Fruit fly (Drosophila melanogaster) S2 (cell line): ENCODE measurements around the gene alpha-Est2.

ENCODE experiments used
- CG8478 ChIP-seq: fragments of >200 bp; optimal IDR thresholded peaks from 2 replicates; lab custom pipeline; 2018
- CTCF ChIP-seq, 2 experiments: fragments of >200 bp; optimal IDR thresholded peaks; 2 replicates each; lab custom pipeline; 2018

- TF ChIP-seq CTCF (optimal IDR thresholded peaks at IDR 0.05; lab: Kevin White, UChicago) (no peak), CG8478 (lab: Kevin White, UChicago) (no peak)
Measured at dm6 chr3R:7508198-7508837, 33.3 kb upstream of the alpha-Est2 start.
